Worm (Caenorhabditis elegans): ENCODE results near the gene F13E9.15.

Gene F13E9.15

ce11 chrIV:10889820-10890462, at the start of gene F13E9.15:
TSS of gene F13E9.15 (minus strand) at chrIV:10889870.
- no peak for TF ChIP-seq unc-62 (GFP tag; optimal IDR thresholded peaks at IDR 0.05)

ce11 chrIV:10936906-10937540, 47.4 kb upstream of the F13E9.15 start, which contains the start of gene fic-1:
TSS of gene fic-1 (plus strand) at chrIV:10937454.
- no peak for TF ChIP-seq unc-62 (GFP tag; optimal IDR thresholded peaks at IDR 0.05)

ce11 chrIV:10935853-10936491, 46.3 kb upstream of the F13E9.15 start, which contains the start of gene lgg-2:
TSS of gene lgg-2 (minus strand) at chrIV:10935903.
- no peak for TF ChIP-seq unc-62 (GFP tag; optimal IDR thresholded peaks at IDR 0.05)

ce11 chrIV:10935336-10935735, 45.7 kb upstream of the F13E9.15 start:
- TF ChIP-seq unc-62 (GFP tag; optimal IDR thresholded peaks at IDR 0.05): no peak

- TF ChIP-seq unc-62 (GFP tag; optimal IDR thresholded peaks at IDR 0.05): no peak
Observed at ce11 chrIV:10934786-10935185, 45.1 kb upstream of the F13E9.15 start.

- TF ChIP-seq unc-62 (GFP tag; optimal IDR thresholded peaks at IDR 0.05): no peak
Observed at ce11 chrIV:10933777-10934546, 44.3 kb upstream of the F13E9.15 start.

DNA sequence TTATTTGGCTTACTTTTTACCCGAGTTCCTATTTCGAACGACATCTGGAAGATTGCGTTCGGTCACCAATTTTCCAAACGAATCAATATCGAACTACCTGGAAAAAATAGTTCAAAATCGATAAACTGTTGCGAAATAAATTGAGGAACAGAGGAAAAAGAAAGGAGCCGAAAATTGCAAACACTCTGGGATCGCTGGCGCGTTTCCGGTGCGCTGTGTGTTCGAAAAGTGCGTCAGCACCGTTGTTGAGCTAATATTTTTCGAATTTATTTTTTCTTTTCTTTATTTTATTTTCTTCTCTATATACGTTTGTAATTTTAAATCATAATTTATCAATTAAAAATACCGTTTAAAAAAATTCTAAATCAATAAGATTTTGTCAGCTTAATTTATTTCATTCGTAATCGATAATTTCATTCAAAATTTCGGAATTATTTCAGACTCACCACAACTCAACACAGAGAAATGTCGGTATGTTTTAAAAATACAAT, 43.4 kb upstream of the F13E9.15 start, which contains the start of the genes dnc-1 and lsm-7:
Gene dnc-1 (minus strand): TSS at position 142 of the 491 bp plus-strand sequence.
Gene lsm-7 (plus strand): TSS at position 441 of the 491 bp plus-strand sequence.
- no peak for TF ChIP-seq unc-62 (GFP tag; optimal IDR thresholded peaks at IDR 0.05)

DNA sequence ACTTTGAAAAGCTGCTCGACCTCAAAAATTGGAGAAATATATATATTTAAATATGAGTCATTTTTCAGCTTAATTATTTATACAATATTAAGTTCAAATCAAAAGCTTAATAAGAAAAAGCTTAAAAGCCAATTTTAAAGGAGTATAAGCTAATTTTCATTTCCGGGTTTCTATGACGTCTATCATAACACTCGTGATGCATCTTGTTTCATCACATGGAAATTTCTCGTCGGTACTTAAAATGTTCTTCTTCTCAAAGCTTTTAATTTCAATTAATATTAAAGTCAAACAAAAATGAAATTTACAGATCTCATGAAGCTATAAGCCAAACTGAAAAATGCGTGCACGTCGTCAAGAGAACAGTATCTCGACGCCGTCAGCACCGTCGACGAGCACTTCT, 30.1 kb upstream of the F13E9.15 start, which contains the start of gene rbr-2:
Gene rbr-2 (plus strand): TSS at position 301 of the 400 bp plus-strand sequence.
- no peak for TF ChIP-seq unc-62 (GFP tag; optimal IDR thresholded peaks at IDR 0.05)

- no peak for TF ChIP-seq unc-62 (GFP tag; optimal IDR thresholded peaks at IDR 0.05)
Observed at ce11 chrIV:10918877-10919560, 29.3 kb upstream of the F13E9.15 start.

- TF ChIP-seq unc-62 (GFP tag; optimal IDR thresholded peaks at IDR 0.05): no peak
Observed at ce11 chrIV:10916134-10916533, 26.5 kb upstream of the F13E9.15 start.

DNA sequence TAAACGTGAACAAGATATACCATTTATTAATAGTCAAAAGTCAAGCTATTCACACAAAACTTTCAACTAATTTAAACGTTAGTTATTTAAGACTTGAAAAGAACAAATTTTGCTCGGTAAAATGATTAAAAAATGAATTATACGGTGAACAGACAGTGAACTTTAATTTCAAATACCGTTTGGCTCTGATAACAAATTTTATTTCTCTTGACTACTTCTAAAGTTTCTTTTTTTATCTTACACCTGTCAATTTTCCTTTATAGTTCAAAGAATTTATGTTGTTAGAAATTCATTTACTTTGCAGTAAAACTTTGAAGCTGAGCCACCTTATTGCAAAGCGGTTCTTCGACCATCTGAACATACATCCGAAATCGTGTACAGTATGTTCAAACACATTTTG, 25.7 kb upstream of the F13E9.15 start, which contains the start of gene ZK593.3:
Gene ZK593.3 (plus strand): TSS at position 301 of the 400 bp plus-strand sequence.
- TF ChIP-seq unc-62 (GFP tag; optimal IDR thresholded peaks at IDR 0.05): no peak

DNA sequence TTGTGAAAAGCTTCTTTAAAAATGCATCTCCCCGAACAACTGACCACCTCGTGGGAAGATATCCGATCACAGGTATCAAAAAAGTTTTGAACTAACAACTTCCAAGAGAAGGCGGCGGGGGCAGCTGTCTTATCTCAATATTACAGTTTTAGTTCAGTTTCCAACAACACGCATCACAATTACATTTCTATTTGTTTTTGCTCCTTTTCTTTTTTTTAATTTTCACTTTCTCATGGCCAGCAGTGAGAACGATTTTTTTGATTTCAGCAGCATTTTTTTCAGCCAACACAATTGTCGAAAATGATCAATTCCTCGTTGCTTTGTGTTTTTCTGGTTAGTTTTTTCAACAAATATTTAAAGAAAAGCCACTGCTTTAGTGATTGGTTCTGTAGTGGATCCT, 23.4 kb upstream of the F13E9.15 start, which contains the start of gene ZK593.2:
Gene ZK593.2 (plus strand): TSS at position 301 of the 400 bp plus-strand sequence.
- TF ChIP-seq unc-62 (GFP tag; optimal IDR thresholded peaks at IDR 0.05): no peak

DNA sequence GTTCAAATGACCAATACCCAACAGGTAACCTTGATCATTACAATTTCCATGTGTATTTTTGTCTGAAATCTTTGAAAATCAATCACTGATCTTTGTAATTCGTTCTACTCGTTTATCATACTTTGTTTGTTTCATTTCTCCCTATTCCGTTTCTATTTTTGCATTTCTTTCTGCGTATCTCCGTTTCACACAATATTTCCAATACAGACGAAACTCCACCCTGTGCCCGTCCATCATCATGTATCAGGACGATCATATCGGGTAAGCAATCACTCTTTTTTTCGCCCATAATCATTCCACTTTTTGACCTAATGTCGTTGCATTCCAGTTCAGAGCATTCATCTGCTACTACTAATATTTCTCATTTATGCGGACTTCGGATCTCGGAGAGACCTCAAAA, 20.0 kb upstream of the F13E9.15 start, which contains the start of gene pyk-2:
Gene pyk-2 (plus strand): TSS at position 206 of the 400 bp plus-strand sequence.
- TF ChIP-seq unc-62 (GFP tag; optimal IDR thresholded peaks at IDR 0.05): no peak

ce11 chrIV:10909206-10909605, 19.5 kb upstream of the F13E9.15 start, which contains the start of gene ZK596.2:
TSS of gene ZK596.2 (minus strand) at chrIV:10909306.
- TF ChIP-seq unc-62 (GFP tag; optimal IDR thresholded peaks at IDR 0.05): no peak

DNA sequence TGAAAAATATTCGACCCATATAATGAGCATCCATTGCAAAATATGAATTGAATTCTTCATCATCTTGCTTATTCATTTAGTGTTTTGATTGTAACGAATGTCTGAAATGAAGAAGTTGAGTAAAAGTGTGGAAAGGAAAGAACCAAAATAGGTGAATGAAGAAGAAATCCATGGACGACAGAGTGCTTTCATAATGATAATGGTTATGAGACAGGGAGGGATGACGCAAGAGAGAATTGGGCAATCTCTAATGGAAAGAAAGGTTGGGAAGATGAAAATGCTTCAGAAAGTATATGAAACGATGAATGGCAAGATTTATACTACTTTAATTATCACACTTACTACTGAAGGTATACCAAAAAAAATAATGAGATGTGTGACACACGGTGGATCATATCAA, 14.6 kb upstream of the F13E9.15 start, which contains the start of gene ZK596.3:
Gene ZK596.3 (minus strand): TSS at position 101 of the 400 bp plus-strand sequence.
- TF ChIP-seq unc-62 (GFP tag; optimal IDR thresholded peaks at IDR 0.05): no peak
